Fruit fly (Drosophila melanogaster): ENCODE measurements around the gene ear.

DNA sequence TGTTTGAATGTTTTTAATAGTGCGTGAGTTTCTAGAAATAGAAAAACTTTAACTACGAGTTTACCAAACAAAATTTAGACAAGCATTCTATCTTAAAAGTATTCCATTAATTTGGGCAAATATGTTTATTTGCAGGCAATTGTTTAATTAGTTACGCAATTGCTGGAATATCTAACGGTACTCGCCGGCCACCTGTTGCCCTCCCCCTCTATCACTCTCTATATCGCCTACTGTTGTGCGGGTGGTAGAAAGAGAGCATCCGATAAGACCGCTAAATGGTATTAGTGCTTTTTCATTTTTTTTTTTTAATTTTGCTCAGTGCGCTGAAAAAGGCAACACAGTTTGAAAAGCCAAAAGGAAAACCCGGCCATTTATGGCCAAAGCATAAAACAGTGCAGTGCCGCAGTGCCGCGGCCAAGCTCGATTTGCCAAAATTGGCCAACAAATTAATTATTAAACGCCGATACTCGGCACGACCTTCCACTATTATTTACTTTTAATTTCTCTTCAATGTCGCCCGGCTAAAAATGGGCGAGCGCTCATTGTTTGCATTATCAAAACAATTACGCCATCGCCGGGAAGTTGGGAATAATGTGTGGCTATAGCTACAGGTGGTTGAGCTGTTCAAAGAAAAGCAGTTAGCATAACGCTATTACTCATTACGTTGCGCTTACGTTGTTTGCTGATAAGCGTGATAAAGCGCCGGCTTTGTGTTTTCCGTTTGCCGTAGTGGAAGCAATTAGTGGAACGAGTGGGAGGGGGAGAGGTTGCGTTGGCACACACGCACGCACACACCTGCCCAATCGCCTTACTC, 30.5 kb upstream of the ear start:
- TF ChIP-seq ken (GFP tag; IDR thresholded peaks at IDR 0.05) (no peak), CG4617 (GFP tag; optimal IDR thresholded peaks at IDR 0.05; ENCODE audit: borderline replicate concordance) (no peak), CG10267 (tag; optimal IDR thresholded peaks at IDR 0.05) (no peak), phol (tag; optimal IDR thresholded peaks at IDR 0.05) (no peak), CG10209 (GFP tag; optimal IDR thresholded peaks at IDR 0.05) (no peak), stwl (tag; optimal IDR thresholded peaks at IDR 0.05) (no peak), schlank (tag; optimal IDR thresholded peaks at IDR 0.05) (no peak), fd3F (GFP tag; optimal IDR thresholded peaks at IDR 0.05) (no peak), exex (tag; optimal IDR thresholded peaks at IDR 0.05) (no peak), bab2 (GFP tag; optimal IDR thresholded peaks at IDR 0.05) (no peak), CG15011 (GFP tag; optimal IDR thresholded peaks at IDR 0.05) (no peak), CG14667 (GFP tag; IDR thresholded peaks at IDR 0.05) (no peak), NFAT (GFP tag; IDR thresholded peaks at IDR 0.05) (no peak)
